Fruit fly (Drosophila melanogaster) whole organism, embryonic: ENCODE measurements around the gene Mrp5.
A peak's percentile ranks its signal among the peaks of the same experiment; 100 is the strongest.

Source experiments
- Antp ChIP-seq: fragments of 200-800 bp; sonication (Bioruptor generic); optimal IDR thresholded peaks from 3 replicates; lab custom pipeline; 2016; ENCODE audit warnings: missing biosample characterization, missing genetic modification characterization
- Awh ChIP-seq: fragments of 200-800 bp; sonication (Bioruptor generic); IDR thresholded peaks from 2 replicates; pipeline ENCODE4, ENCODE4 v1.3.6; 2022; ENCODE audit warnings: missing biosample characterization, missing genetic modification characterization
- Bdp1 ChIP-seq: fragments of 200-800 bp; sonication (Bioruptor generic); optimal IDR thresholded peaks from 3 replicates; lab custom pipeline; 2016; ENCODE audit warnings: missing biosample characterization, missing genetic modification characterization
- CG10366 ChIP-seq: fragments of 200-800 bp; sonication (Bioruptor generic); IDR thresholded peaks from 2 replicates; pipeline ENCODE4 v1.3.6; 2022; ENCODE audit warnings: missing biosample characterization, missing genetic modification characterization
- CG11085 ChIP-seq: fragments of 200-800 bp; sonication (Bioruptor generic); IDR thresholded peaks from 2 replicates; pipeline ENCODE4 v1.3.6; 2022; ENCODE audit warnings: missing biosample characterization, missing genetic modification characterization
- CG11723 ChIP-seq: fragments of 200-800 bp; sonication (Bioruptor generic); optimal IDR thresholded peaks from 2 replicates; lab custom pipeline; 2017; ENCODE audit warnings: missing biosample characterization, mild to moderate bottlenecking, missing genetic modification characterization
- CG12104 ChIP-seq: fragments of 200-800 bp; sonication (Bioruptor generic); optimal IDR thresholded peaks from 3 replicates; lab custom pipeline; 2016; ENCODE audit warnings: missing biosample characterization, missing genetic modification characterization
- CG15696 ChIP-seq: fragments of 200-800 bp; sonication (Bioruptor generic); optimal IDR thresholded peaks from 2 replicates; lab custom pipeline; 2019; ENCODE audit warnings: missing biosample characterization, mild to moderate bottlenecking, missing genetic modification characterization, moderate library complexity
- CG17385 ChIP-seq: fragments of 200-800 bp; sonication (Bioruptor generic); optimal IDR thresholded peaks from 3 replicates; lab custom pipeline; 2018; ENCODE audit warnings: missing biosample characterization, mild to moderate bottlenecking, missing genetic modification characterization
- CG2120 ChIP-seq: fragments of 200-800 bp; sonication (Bioruptor generic); optimal IDR thresholded peaks from 3 replicates; lab custom pipeline; 2016; ENCODE audit warnings: missing biosample characterization, missing genetic modification characterization
- CG2199 ChIP-seq: fragments of 200-800 bp; sonication (Bioruptor generic); IDR thresholded peaks from 3 replicates; pipeline ENCODE4 v1.3.6; 2022; ENCODE audit warnings: missing biosample characterization, missing genetic modification characterization
- CG33557 ChIP-seq: fragments of 200-800 bp; sonication (Bioruptor generic); optimal IDR thresholded peaks from 2 replicates; lab custom pipeline; 2019; ENCODE audit warnings: missing biosample characterization, mild to moderate bottlenecking, missing genetic modification characterization, moderate library complexity
- CG34376 ChIP-seq: fragments of 200-800 bp; sonication (Bioruptor generic); optimal IDR thresholded peaks from 2 replicates; lab custom pipeline; 2018; ENCODE audit warnings: missing biosample characterization, mild to moderate bottlenecking, missing genetic modification characterization
- CG3726 ChIP-seq: fragments of 200-800 bp; sonication (Bioruptor generic); IDR thresholded peaks from 3 replicates; pipeline ENCODE4, ENCODE4 v1.3.6; 2022; ENCODE audit warnings: missing biosample characterization, missing genetic modification characterization
- CG7928 ChIP-seq: fragments of 200-800 bp; sonication (Bioruptor generic); optimal IDR thresholded peaks from 2 replicates; lab custom pipeline; 2017; ENCODE audit warnings: missing biosample characterization, mild to moderate bottlenecking, missing genetic modification characterization
- D ChIP-seq, 2 experiments: fragments of 200-800 bp in 1 of 2; fragments of >200 bp in 1 of 2; sonication (Bioruptor generic) in 1 of 2; optimal IDR thresholded peaks; 2 replicates in 1 of 2; 3 replicates in 1 of 2; lab custom pipeline; 2017; ENCODE audit warnings: mild to moderate bottlenecking in 1 of 2, missing biosample characterization in 1 of 2, missing genetic modification characterization in 1 of 2, missing genetic modification reagents in 1 of 2
- D19B ChIP-seq: fragments of 200-800 bp; sonication (Bioruptor generic); optimal IDR thresholded peaks from 2 replicates; lab custom pipeline; 2017; ENCODE audit warnings: missing biosample characterization, mild to moderate bottlenecking, missing genetic modification characterization
- Dfd ChIP-seq, 2 experiments: fragments of >200 bp; optimal IDR thresholded peaks; 2 replicates each; lab custom pipeline; 2017; ENCODE audit warnings: missing biosample characterization in 2 of 2, missing genetic modification characterization in 2 of 2
- Dref ChIP-seq: fragments of 200-800 bp; sonication (Bioruptor generic); IDR thresholded peaks from 2 replicates; pipeline ENCODE4 v1.3.6; 2022; ENCODE audit warnings: missing biosample characterization, missing genetic modification characterization
- E2f2 ChIP-seq: fragments of 200-800 bp; sonication (Bioruptor generic); IDR thresholded peaks from 2 replicates; pipeline ENCODE4 v1.3.6; 2022; ENCODE audit warnings: missing biosample characterization, missing genetic modification characterization
- Ets65A ChIP-seq: fragments of 200-800 bp; sonication (Bioruptor generic); peaks from one replicate; lab custom pipeline; 2016; ENCODE audit warnings: missing biosample characterization, missing genetic modification characterization
- HLH4C ChIP-seq: fragments of 200-800 bp; sonication (Bioruptor generic); IDR thresholded peaks from 3 replicates; pipeline ENCODE4 v1.3.6; 2022; ENCODE audit warnings: missing biosample characterization, missing genetic modification characterization; ENCODE audit not compliant: partially characterized antibody
- Hsf ChIP-seq: fragments of 200-800 bp; sonication (Bioruptor generic); optimal IDR thresholded peaks from 3 replicates; lab custom pipeline; 2016; ENCODE audit warnings: missing biosample characterization, missing genetic modification characterization
- Med ChIP-seq: fragments of 200-800 bp; sonication (Bioruptor generic); peaks from one replicate; lab custom pipeline; 2016; ENCODE audit warnings: missing biosample characterization, missing genetic modification characterization, mild to moderate bottlenecking, inconsistent platforms, moderate library complexity
- NK7.1 ChIP-seq: fragments of 200-800 bp; sonication (Bioruptor generic); optimal IDR thresholded peaks from 3 replicates; lab custom pipeline; 2016; ENCODE audit warnings: missing biosample characterization, missing genetic modification characterization
- Nf-YA ChIP-seq: fragments of 200-800 bp; sonication (Bioruptor generic); IDR thresholded peaks from 2 replicates; pipeline ENCODE4 v1.3.6; 2022; ENCODE audit warnings: missing biosample characterization, missing genetic modification characterization
- Oli ChIP-seq: fragments of 200-800 bp; sonication (Bioruptor generic); optimal IDR thresholded peaks from 2 replicates; lab custom pipeline; 2018; ENCODE audit warnings: missing biosample characterization, mild to moderate bottlenecking, missing genetic modification characterization, moderate library complexity
- Side ChIP-seq: fragments of 200-800 bp; sonication (Bioruptor generic); optimal IDR thresholded peaks from 2 replicates; lab custom pipeline; 2016; ENCODE audit warnings: missing biosample characterization, missing genetic modification characterization
- Sry-β ChIP-seq: fragments of 200-800 bp; sonication (Bioruptor generic); optimal IDR thresholded peaks from 2 replicates; lab custom pipeline; 2018; ENCODE audit warnings: missing biosample characterization, mild to moderate bottlenecking, missing genetic modification characterization, moderate library complexity
- Usf ChIP-seq: fragments of 200-800 bp; sonication (Bioruptor generic); optimal IDR thresholded peaks from 2 replicates; lab custom pipeline; 2017; ENCODE audit warnings: missing genotype, missing biosample characterization, missing genetic modification characterization
- Vsx1 ChIP-seq: fragments of 200-800 bp; sonication (Bioruptor generic); optimal IDR thresholded peaks from 2 replicates; lab custom pipeline; 2017; ENCODE audit warnings: missing biosample characterization, mild to moderate bottlenecking, missing genetic modification characterization, missing genetic modification reagents
- caup ChIP-seq: fragments of 200-800 bp; sonication (Bioruptor generic); optimal IDR thresholded peaks from 3 replicates; lab custom pipeline; 2017; ENCODE audit warnings: missing biosample characterization, mild to moderate bottlenecking, missing genetic modification characterization, moderate library complexity; ENCODE audit not compliant: severe bottlenecking
- crc ChIP-seq: fragments of 200-800 bp; sonication (Bioruptor generic); optimal IDR thresholded peaks from 2 replicates; lab custom pipeline; 2016; ENCODE audit warnings: missing biosample characterization, missing genetic modification characterization
- dati ChIP-seq: fragments of 200-800 bp; sonication (Bioruptor generic); IDR thresholded peaks from 2 replicates; pipeline ENCODE4 v1.3.6; 2022; ENCODE audit warnings: missing biosample characterization, missing genetic modification characterization
- ewg ChIP-seq: fragments of 200-800 bp; sonication (Bioruptor generic); optimal IDR thresholded peaks from 3 replicates; lab custom pipeline; 2017; ENCODE audit warnings: mild to moderate bottlenecking, missing biosample characterization, missing genetic modification reagents, missing genetic modification characterization
- fru ChIP-seq: fragments of >200 bp; optimal IDR thresholded peaks from 2 replicates; lab custom pipeline; 2017
- ftz-f1 ChIP-seq: fragments of 200-800 bp; sonication (Bioruptor generic); optimal IDR thresholded peaks from 2 replicates; lab custom pipeline; 2016; ENCODE audit warnings: missing biosample characterization, missing genetic modification characterization
- gfzf ChIP-seq: fragments of 200-800 bp; sonication (Bioruptor generic); optimal IDR thresholded peaks from 2 replicates; lab custom pipeline; 2016; ENCODE audit warnings: missing biosample characterization, mild to moderate bottlenecking, missing genetic modification characterization, moderate library complexity
- hbn ChIP-seq: fragments of 200-800 bp; sonication (Bioruptor generic); IDR thresholded peaks from 2 replicates; pipeline ENCODE4 v1.3.6; 2022; ENCODE audit warnings: missing biosample characterization, missing genetic modification characterization; ENCODE audit not compliant: partially characterized antibody
- hkb ChIP-seq, 2 experiments: fragments of 200-800 bp in 1 of 2; fragments of >200 bp in 1 of 2; sonication (Bioruptor generic) in 1 of 2; IDR thresholded peaks in 1 of 2; optimal IDR thresholded peaks in 1 of 2; 2 replicates each; pipeline versions ENCODE4 v1.3.6 to Lab custom; 2017 to 2022; ENCODE audit warnings: missing biosample characterization in 1 of 2, missing genetic modification characterization in 1 of 2
- lola ChIP-seq, 3 experiments: fragments of >200 bp in 2 of 3; fragments of 200-800 bp in 1 of 3; sonication (Bioruptor generic) in 1 of 3; optimal IDR thresholded peaks; 2 replicates each; lab custom pipeline; 2017 to 2019; ENCODE audit warnings: missing biosample characterization in 3 of 3, missing genetic modification characterization in 3 of 3, mild to moderate bottlenecking in 1 of 3, moderate library complexity in 1 of 3
- p53 ChIP-seq: fragments of 200-800 bp; sonication (Bioruptor generic); optimal IDR thresholded peaks from 2 replicates; lab custom pipeline; 2016; ENCODE audit warnings: missing biosample characterization, missing genetic modification characterization
- pfk ChIP-seq: fragments of 200-800 bp; sonication (Bioruptor generic); optimal IDR thresholded peaks from 2 replicates; lab custom pipeline; 2018; ENCODE audit warnings: missing biosample characterization, mild to moderate bottlenecking, missing genetic modification characterization, moderate library complexity
- pita ChIP-seq: fragments of 200-800 bp; sonication (Bioruptor generic); optimal IDR thresholded peaks from 2 replicates; lab custom pipeline; 2017; ENCODE audit warnings: missing biosample characterization, mild to moderate bottlenecking, missing genetic modification characterization
- psq ChIP-seq: fragments of 200-800 bp; sonication (Bioruptor generic); optimal IDR thresholded peaks from 2 replicates; lab custom pipeline; 2017; ENCODE audit warnings: missing biosample characterization, missing genetic modification characterization
- repo ChIP-seq: fragments of 200-800 bp; sonication (Bioruptor generic); optimal IDR thresholded peaks from 2 replicates; lab custom pipeline; 2016; ENCODE audit warnings: missing biosample characterization, missing genetic modification characterization
- sd ChIP-seq: fragments of 200-800 bp; sonication (Bioruptor generic); optimal IDR thresholded peaks from 3 replicates; lab custom pipeline; 2018; ENCODE audit warnings: missing biosample characterization, mild to moderate bottlenecking, missing genetic modification characterization, moderate library complexity
- shn ChIP-seq: fragments of 200-800 bp; sonication (Bioruptor generic); optimal IDR thresholded peaks from 3 replicates; lab custom pipeline; 2016; ENCODE audit warnings: missing biosample characterization, missing genetic modification characterization
- wek ChIP-seq: fragments of 200-800 bp; sonication (Bioruptor generic); optimal IDR thresholded peaks from 3 replicates; lab custom pipeline; 2018; ENCODE audit warnings: missing biosample characterization, mild to moderate bottlenecking, missing genetic modification characterization, moderate library complexity
- zen ChIP-seq: fragments of 200-800 bp; sonication (Bioruptor generic); optimal IDR thresholded peaks from 3 replicates; lab custom pipeline; 2018; ENCODE audit warnings: missing biosample characterization, mild to moderate bottlenecking, missing genetic modification characterization, moderate library complexity

Gene Mrp5

DNA sequence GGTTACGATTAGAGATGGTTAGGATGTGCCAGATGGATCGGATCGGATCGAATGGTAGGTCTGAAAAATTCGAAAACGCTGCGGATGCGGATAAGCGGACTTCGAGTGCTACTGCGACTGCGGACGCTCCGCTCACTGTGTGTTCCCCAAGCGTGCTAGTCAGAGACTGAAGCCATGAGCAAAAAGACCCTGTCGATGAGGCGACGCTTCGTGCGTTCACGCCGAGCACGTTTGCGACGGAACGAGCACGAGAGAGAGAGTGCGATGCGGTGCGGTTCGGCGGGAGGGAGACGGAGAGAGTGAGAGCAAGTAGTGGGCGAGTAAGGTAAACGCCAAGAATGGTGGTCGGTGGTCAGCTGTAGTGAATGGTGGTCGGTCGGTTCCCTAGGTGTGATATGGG, 38.8 kb downstream of the Mrp5 start, which contains the start of gene bnl (continued):
- no peak for TF ChIP-seq Usf (GFP tag; lab: Kevin White, UChicago)
- TF ChIP-seq CG12104: no peak
- TF ChIP-seq Awh (GFP tag; lab: Robert Waterston, UW): peak; percentile 62; the same call in 1 of the 2 replicates
- peak; percentile 58; the same call in 1 of the 3 replicates for TF ChIP-seq HLH4C
- TF ChIP-seq Side (GFP tag; lab: Kevin White, UChicago): peak; percentile 56
- TF ChIP-seq lola (GFP tag; optimal IDR thresholded peaks at IDR 0.05; lab: Kevin White, UChicago): no peak
- peak; percentile 81 for TF ChIP-seq ftz-f1 (GFP tag; lab: Kevin White, UChicago)
- TF ChIP-seq Dfd (GFP tag; optimal IDR thresholded peaks at IDR 0.05; lab: Kevin White, UChicago): no peak
- 0 out of 3 replicates have a peak, but pooled peaks have one; percentile 7 for TF ChIP-seq CG3726 (GFP tag; lab: Robert Waterston, UW)
- TF ChIP-seq Sry-β (GFP tag; lab: Kevin White, UChicago): no peak
- TF ChIP-seq Hsf (GFP tag; lab: Kevin White, UChicago): no peak
- no peak for TF ChIP-seq CG11723 (GFP tag; lab: Kevin White, UChicago)
- TF ChIP-seq pita (GFP tag; lab: Kevin White, UChicago): no peak
- TF ChIP-seq Antp (GFP tag; lab: Kevin White, UChicago): peak; percentile 34
- no peak for TF ChIP-seq CG7928 (GFP tag; lab: Kevin White, UChicago)
- TF ChIP-seq repo (GFP tag; lab: Kevin White, UChicago): peak; percentile 44
- no peak; the same call in 1 of the 2 replicates for TF ChIP-seq hbn (GFP tag; lab: Robert Waterston, UW)
- no peak for TF ChIP-seq Dref (GFP tag; lab: Robert Waterston, UW)
- peak; percentile 94 for TF ChIP-seq Med (GFP tag; lab: Kevin White, UChicago)
- no peak for TF ChIP-seq gfzf
- TF ChIP-seq ewg: peak; percentile 11
- TF ChIP-seq pfk: peak; percentile 49
- TF ChIP-seq dati (GFP tag; lab: Robert Waterston, UW): no peak
- TF ChIP-seq CG15696 (tag; lab: Kevin White, UChicago): no peak
- TF ChIP-seq E2f2: peak; percentile 54
- TF ChIP-seq Ets65A (GFP tag; lab: Kevin White, UChicago): no peak
- TF ChIP-seq zen: peak; percentile 17
- peak; percentile 21 for TF ChIP-seq CG2120 (GFP tag; lab: Kevin White, UChicago)
- peak; percentile 62 for TF ChIP-seq caup
- TF ChIP-seq fru: no peak
- TF ChIP-seq NK7.1: no peak
- peak; percentile 40 for TF ChIP-seq shn (GFP tag; lab: Kevin White, UChicago)
- no peak for TF ChIP-seq p53 (GFP tag; lab: Kevin White, UChicago)
- TF ChIP-seq psq: no peak
- TF ChIP-seq CG2199 (GFP tag; lab: Robert Waterston, UW): peak; percentile 93; the same call in 2 of the 3 replicates
- no peak for TF ChIP-seq crc
- TF ChIP-seq wek (GFP tag; lab: Kevin White, UChicago): peak; percentile 64
- TF ChIP-seq CG17385 (GFP tag; lab: Kevin White, UChicago): peak; percentile 32
- peak; percentile 62 for TF ChIP-seq sd
- TF ChIP-seq Nf-YA: 0 out of 2 replicates have a peak, but pooled peaks have one; percentile 31
- TF ChIP-seq hkb (optimal IDR thresholded peaks at IDR 0.05; lab: Kevin White, UChicago): no peak
- TF ChIP-seq hkb (GFP tag; IDR thresholded peaks at IDR 0.05; lab: Robert Waterston, UW): peak; percentile 75
- TF ChIP-seq CG34376: peak; percentile 61
- peak; percentile 45; the same call in 1 of the 2 replicates for TF ChIP-seq CG10366 (GFP tag; lab: Robert Waterston, UW)
- no peak for TF ChIP-seq D (optimal IDR thresholded peaks at IDR 0.05; lab: Kevin White, UChicago)
- TF ChIP-seq D (GFP tag; optimal IDR thresholded peaks at IDR 0.05; lab: Kevin White, UChicago): no peak
- peak; percentile 4 for TF ChIP-seq Oli (tag; lab: Kevin White, UChicago)
- TF ChIP-seq D19B: no peak
- peak; percentile 24 for TF ChIP-seq Vsx1
- TF ChIP-seq CG33557 (GFP tag; lab: Kevin White, UChicago): peak; percentile 58
- no peak for TF ChIP-seq CG11085 (GFP tag; lab: Robert Waterston, UW)
- peak; percentile 53 for TF ChIP-seq Bdp1 (GFP tag; lab: Kevin White, UChicago)
